Worm (Caenorhabditis elegans): ENCODE data around the gene Y66C5A.1.
A peak's percentile ranks its signal among the peaks of the same experiment; 100 is the strongest.

The Y66C5A.1 gene

ce11 chrX:14490486-14490885 is 35.2 kb upstream of the Y66C5A.1 start:
- no peak for TF ChIP-seq mdl-1 (tag; optimal IDR thresholded peaks at IDR 0.05)
- TF ChIP-seq F49E8.2 (tag; optimal IDR thresholded peaks at IDR 0.05; ENCODE audit: borderline replicate concordance) = no peak
- TF ChIP-seq hmg-1.1 (GFP tag; IDR thresholded peaks at IDR 0.05) = no peak
- no peak for TF ChIP-seq mes-2 (tag; optimal IDR thresholded peaks at IDR 0.05; ENCODE audit: poor library complexity, severe bottlenecking)
- no peak for TF ChIP-seq nhr-48 (tag; optimal IDR thresholded peaks at IDR 0.05)
- TF ChIP-seq fos-1 (tag; optimal IDR thresholded peaks at IDR 0.05) = no peak
- TF ChIP-seq daf-19 (GFP tag; conservative IDR thresholded peaks at IDR 0.05) = no peak
- TF ChIP-seq ZK546.5 (tag; optimal IDR thresholded peaks at IDR 0.05) = no peak
- no peak for TF ChIP-seq ama-1 (optimal IDR thresholded peaks at IDR 0.05)
- no peak for TF ChIP-seq F37D6.2 (tag; optimal IDR thresholded peaks at IDR 0.05)
- 0 out of 4 replicates have a peak, but pooled peaks of 1 of the 2 experiments have one; percentile 21 for TF ChIP-seq madf-5 (GFP tag; IDR thresholded peaks at IDR 0.05)
- no peak for TF ChIP-seq daf-16 (GFP tag; optimal IDR thresholded peaks at IDR 0.05)
- TF ChIP-seq daf-16 (tag; optimal IDR thresholded peaks at IDR 0.05) = no peak
- TF ChIP-seq daf-8 (GFP tag; IDR thresholded peaks at IDR 0.05) = no peak
- TF ChIP-seq cey-2 (tag; optimal IDR thresholded peaks at IDR 0.05; ENCODE audit: borderline replicate concordance, insufficient read depth) = no peak
- no peak for TF ChIP-seq mxl-3 (GFP tag; optimal IDR thresholded peaks at IDR 0.05)
- TF ChIP-seq egl-43 (GFP tag; IDR thresholded peaks at IDR 0.05) = peak; percentile 55; the same call in 1 of the 2 replicates
- no peak for TF ChIP-seq lin-15B (tag; optimal IDR thresholded peaks at IDR 0.05)
- TF ChIP-seq mdt-29 (GFP tag; IDR thresholded peaks at IDR 0.05) = no peak
- no peak for TF ChIP-seq lin-1 (GFP tag; IDR thresholded peaks at IDR 0.05)
- TF ChIP-seq F44E2.7 (GFP tag; IDR thresholded peaks at IDR 0.05) = no peak
- TF ChIP-seq set-16 (GFP tag; IDR thresholded peaks at IDR 0.05) = peak; percentile 96
- TF ChIP-seq daf-12 (tag; optimal IDR thresholded peaks at IDR 0.05) = no peak
- TF ChIP-seq R02D3.7 (tag; optimal IDR thresholded peaks at IDR 0.05) = no peak

- TF ChIP-seq T20F7.1 (GFP tag; optimal IDR thresholded peaks at IDR 0.05) (no peak), unc-62 (GFP tag; optimal IDR thresholded peaks at IDR 0.05 in 1 of 2) (no peak), unc-62 (tag; optimal IDR thresholded peaks at IDR 0.05) (no peak), mep-1 (tag; optimal IDR thresholded peaks at IDR 0.05) (peak; percentile 83), zfp-2 (tag; optimal IDR thresholded peaks at IDR 0.05) (no peak), lin-15B (tag; optimal IDR thresholded peaks at IDR 0.05) (no peak), pqm-1 (tag; optimal IDR thresholded peaks at IDR 0.05) (peak; percentile 40), F44E2.7 (GFP tag; IDR thresholded peaks at IDR 0.05) (no peak), unc-130 (GFP tag; optimal IDR thresholded peaks at IDR 0.05) (no peak), zag-1 (tag; optimal IDR thresholded peaks at IDR 0.05) (no peak), ama-1 (optimal IDR thresholded peaks at IDR 0.05) (peak; percentile 83), pha-4 (GFP tag; IDR thresholded peaks at IDR 0.05) (peak; percentile 70), pha-4 (tag; optimal IDR thresholded peaks at IDR 0.05) (no peak), nhr-48 (tag; optimal IDR thresholded peaks at IDR 0.05) (peak; percentile 8), duxl-1 (tag; optimal IDR thresholded peaks at IDR 0.05; ENCODE audit: poor library complexity) (peak; percentile 33), nhr-111 (GFP tag; optimal IDR thresholded peaks at IDR 0.05) (no peak), mxl-2 (GFP tag; conservative IDR thresholded peaks at IDR 0.05) (0 out of 2 replicates have a peak, but pooled peaks have one; percentile 40), ctbp-1 (GFP tag; IDR thresholded peaks at IDR 0.05) (peak; percentile 62; the same call in 1 of the 2 replicates), mdl-1 (tag; optimal IDR thresholded peaks at IDR 0.05) (peak in 1 of 2 experiments; percentile 32), rbr-2 (tag; optimal IDR thresholded peaks at IDR 0.05) (peak; percentile 59), mxl-3 (GFP tag; optimal IDR thresholded peaks at IDR 0.05) (peak; percentile 56), dve-1 (tag; optimal IDR thresholded peaks at IDR 0.05; ENCODE audit: insufficient read depth) (peak; percentile 81), fkh-10 (GFP tag; optimal IDR thresholded peaks at IDR 0.05) (peak; percentile 6), nhr-77 (tag; optimal IDR thresholded peaks at IDR 0.05) (peak; percentile 63), aly-2 (tag; optimal IDR thresholded peaks at IDR 0.05) (no peak), T26A8.4 (GFP tag; IDR thresholded peaks at IDR 0.05) (peak; percentile 54), attf-4 (tag; optimal IDR thresholded peaks at IDR 0.05) (no peak), ztf-7 (tag; optimal IDR thresholded peaks at IDR 0.05) (peak; percentile 20), dmd-6 (GFP tag; IDR thresholded peaks at IDR 0.05) (peak; percentile 61), madf-9 (GFP tag; conservative IDR thresholded peaks at IDR 0.05) (0 out of 2 replicates have a peak, but pooled peaks have one; percentile 34), spr-1 (tag; optimal IDR thresholded peaks at IDR 0.05) (peak; percentile 39), mes-2 (tag; optimal IDR thresholded peaks at IDR 0.05; ENCODE audit: poor library complexity, severe bottlenecking) (peak; percentile 81), daf-16 (GFP tag; optimal IDR thresholded peaks at IDR 0.05) (no peak), daf-16 (tag; optimal IDR thresholded peaks at IDR 0.05) (peak; percentile 29), dpl-1 (GFP tag; optimal IDR thresholded peaks at IDR 0.05) (peak; percentile 45)
Measured at ce11 chrX:14489945-14490344, 34.6 kb upstream of the Y66C5A.1 start, which contains the start of gene his-24. his-24 (plus strand) TSS chrX:14490094.

All from whole organism, L4 larva.